Fruit fly (Drosophila melanogaster): ENCODE measurements around the gene CDK2AP1.

Gene CDK2AP1

dm6 chrX:11108845-11109450 lies 28.7 kb upstream of the CDK2AP1 start (continued):
- peak; percentile 52 for TF ChIP-seq row (GFP tag; IDR thresholded peaks at IDR 0.05)
- no peak for TF ChIP-seq Chrac-16 (GFP tag; optimal IDR thresholded peaks at IDR 0.05)
- no peak for TF ChIP-seq vnd (GFP tag; IDR thresholded peaks at IDR 0.05; ENCODE audit: partially characterized antibody)
- no peak for TF ChIP-seq Jarid2 (GFP tag; optimal IDR thresholded peaks at IDR 0.05)
- peak; percentile 29; the same call in 1 of the 2 replicates for TF ChIP-seq NFAT (GFP tag; IDR thresholded peaks at IDR 0.05)
- no peak for TF ChIP-seq ken (GFP tag; IDR thresholded peaks at IDR 0.05)
- TF ChIP-seq ab (GFP tag; optimal IDR thresholded peaks at IDR 0.05) = no peak
- no peak for TF ChIP-seq Dbx (GFP tag; IDR thresholded peaks at IDR 0.05)
- no peak for TF ChIP-seq CG10431 (GFP tag; optimal IDR thresholded peaks at IDR 0.05)
- TF ChIP-seq CG9437 (GFP tag; optimal IDR thresholded peaks at IDR 0.05) = no peak
- TF ChIP-seq CG2678 (tag; optimal IDR thresholded peaks at IDR 0.05) = no peak
- TF ChIP-seq CG31365 (tag; optimal IDR thresholded peaks at IDR 0.05) = peak; percentile 98
- peak; percentile 25 for TF ChIP-seq Six4 (GFP tag; optimal IDR thresholded peaks at IDR 0.05)
- TF ChIP-seq rib (GFP tag; IDR thresholded peaks at IDR 0.05) = no peak
- TF ChIP-seq unpg (GFP tag; optimal IDR thresholded peaks at IDR 0.05) = no peak
- TF ChIP-seq corto (GFP tag; optimal IDR thresholded peaks at IDR 0.05) = no peak
- no peak for TF ChIP-seq Dref (GFP tag; IDR thresholded peaks at IDR 0.05)
- TF ChIP-seq Ets97D (GFP tag; optimal IDR thresholded peaks at IDR 0.05) = no peak
- peak; percentile 5 for TF ChIP-seq cwo (GFP tag; optimal IDR thresholded peaks at IDR 0.05)
- TF ChIP-seq CG2875 (GFP tag; optimal IDR thresholded peaks at IDR 0.05) = no peak
- TF ChIP-seq D (optimal IDR thresholded peaks at IDR 0.05) = no peak
- no peak for TF ChIP-seq D (GFP tag; optimal IDR thresholded peaks at IDR 0.05)
- no peak for TF ChIP-seq so (GFP tag; IDR thresholded peaks at IDR 0.05)
- no peak for TF ChIP-seq Fer3 (tag; optimal IDR thresholded peaks at IDR 0.05)
- no peak for TF ChIP-seq gce (GFP tag; IDR thresholded peaks at IDR 0.05)
- TF ChIP-seq CG13296 (GFP tag; optimal IDR thresholded peaks at IDR 0.05) = no peak
- TF ChIP-seq CG10366 (GFP tag; IDR thresholded peaks at IDR 0.05) = no peak
- TF ChIP-seq Drgx (GFP tag; IDR thresholded peaks at IDR 0.05) = peak; percentile 16; the same call in 1 of the 2 replicates
- TF ChIP-seq lola (GFP tag; optimal IDR thresholded peaks at IDR 0.05) = no peak
- TF ChIP-seq esg (GFP tag; conservative IDR thresholded peaks at IDR 0.05) = 0 out of 2 replicates have a peak, but pooled peaks have one; percentile 17
- no peak for TF ChIP-seq hb (GFP tag; IDR thresholded peaks at IDR 0.05; ENCODE audit: partially characterized antibody)
- no peak for TF ChIP-seq Dp (GFP tag; optimal IDR thresholded peaks at IDR 0.05)
- TF ChIP-seq Max (GFP tag; optimal IDR thresholded peaks at IDR 0.05) = peak; percentile 7
- TF ChIP-seq dimm (GFP tag; IDR thresholded peaks at IDR 0.05) = no peak
- no peak for TF ChIP-seq Sry-β (GFP tag; optimal IDR thresholded peaks at IDR 0.05)
- no peak for TF ChIP-seq CG6791 (GFP tag; IDR thresholded peaks at IDR 0.05; ENCODE audit: partially characterized antibody)
- TF ChIP-seq tap (tag; optimal IDR thresholded peaks at IDR 0.05) = no peak
- TF ChIP-seq CG6683 (GFP tag; optimal IDR thresholded peaks at IDR 0.05) = no peak
- no peak for TF ChIP-seq fu2 (GFP tag; optimal IDR thresholded peaks at IDR 0.05)
- no peak for TF ChIP-seq fru (optimal IDR thresholded peaks at IDR 0.05)
- TF ChIP-seq vvl (GFP tag; IDR thresholded peaks at IDR 0.05) = peak; percentile 36; the same call in 1 of the 2 replicates
- TF ChIP-seq Dll (GFP tag; IDR thresholded peaks at IDR 0.05; ENCODE audit: partially characterized antibody) = no peak
- no peak for TF ChIP-seq ap (GFP tag; IDR thresholded peaks at IDR 0.05)
- no peak for TF ChIP-seq CG17802 (tag; optimal IDR thresholded peaks at IDR 0.05)
- no peak for TF ChIP-seq CG11695 (GFP tag; IDR thresholded peaks at IDR 0.05)
- TF ChIP-seq Optix (GFP tag; IDR thresholded peaks at IDR 0.05) = no peak
- TF ChIP-seq crol (GFP tag; IDR thresholded peaks at IDR 0.05) = 0 out of 2 replicates have a peak, but pooled peaks have one; percentile 16
- no peak for TF ChIP-seq prd (optimal IDR thresholded peaks at IDR 0.05)
- peak; percentile 36; the same call in 1 of the 3 replicates for TF ChIP-seq prd (GFP tag; IDR thresholded peaks at IDR 0.05)
- no peak for TF ChIP-seq Asciz (GFP tag; optimal IDR thresholded peaks at IDR 0.05)
- TF ChIP-seq grau (tag; optimal IDR thresholded peaks at IDR 0.05) = peak; percentile 92

Measured in whole organism, embryonic.